Fruit fly (Drosophila melanogaster): ENCODE results near the gene CNPYb.

The CNPYb gene

dm6 chr3L:19046389-19047042, 49.5 kb downstream of the CNPYb start:
- TF ChIP-seq CG11762 (GFP tag; optimal IDR thresholded peaks at IDR 0.05; ENCODE audit: insufficient read depth) (peak; percentile 28), OdsH (GFP tag; optimal IDR thresholded peaks at IDR 0.05) (peak; percentile 51), fd85E (GFP tag; optimal IDR thresholded peaks at IDR 0.05) (no peak), ss (GFP tag; optimal IDR thresholded peaks at IDR 0.05) (peak; percentile 66 to 98), dsx (GFP tag; optimal IDR thresholded peaks at IDR 0.05; ENCODE audit: poor library complexity, severe bottlenecking) (peak; percentile 12), Eip75B (GFP tag; optimal IDR thresholded peaks at IDR 0.05) (peak; percentile 74), CG32006 (GFP tag; optimal IDR thresholded peaks at IDR 0.05) (peak; percentile 31), achi (GFP tag; optimal IDR thresholded peaks at IDR 0.05) (peak; percentile 66), fd59A (GFP tag; optimal IDR thresholded peaks at IDR 0.05) (peak; percentile 33), salr (GFP tag; optimal IDR thresholded peaks at IDR 0.05) (peak in 1 of 2 experiments; percentile 44), CG6854 (GFP tag; optimal IDR thresholded peaks at IDR 0.05) (peak; percentile 59), Smox (GFP tag; optimal IDR thresholded peaks at IDR 0.05) (peak; percentile 86), Sox102F (GFP tag; optimal IDR thresholded peaks at IDR 0.05) (peak; percentile 72), dac (GFP tag; optimal IDR thresholded peaks at IDR 0.05) (no peak), net (GFP tag; optimal IDR thresholded peaks at IDR 0.05) (peak; percentile 53), CG6792 (GFP tag; optimal IDR thresholded peaks at IDR 0.05) (peak; percentile 82), spab (GFP tag; optimal IDR thresholded peaks at IDR 0.05) (peak; percentile 63), CG11294 (GFP tag; IDR thresholded peaks at IDR 0.05) (no peak), Hr38 (GFP tag; optimal IDR thresholded peaks at IDR 0.05) (no peak), CG8319 (GFP tag; optimal IDR thresholded peaks at IDR 0.05) (no peak), esn (GFP tag; optimal IDR thresholded peaks at IDR 0.05) (peak; percentile 93), CG7368 (GFP tag; optimal IDR thresholded peaks at IDR 0.05) (peak; percentile 33), Blimp-1 (GFP tag; optimal IDR thresholded peaks at IDR 0.05) (peak; percentile 74), CG3032 (tag; optimal IDR thresholded peaks at IDR 0.05) (peak; percentile 58), svp (GFP tag) (peak; percentile 93), fkh (GFP tag; optimal IDR thresholded peaks at IDR 0.05) (no peak), Sox15 (GFP tag; optimal IDR thresholded peaks at IDR 0.05) (peak; percentile 59), CG4318 (GFP tag; optimal IDR thresholded peaks at IDR 0.05) (no peak), Sox14 (GFP tag; optimal IDR thresholded peaks at IDR 0.05) (peak; percentile 42), topi (GFP tag; optimal IDR thresholded peaks at IDR 0.05) (peak; percentile 88), CG6808 (GFP tag; optimal IDR thresholded peaks at IDR 0.05) (peak; percentile 66), CG16779 (tag; optimal IDR thresholded peaks at IDR 0.05) (peak; percentile 40), Hr4 (GFP tag; optimal IDR thresholded peaks at IDR 0.05) (no peak), cyc (GFP tag; optimal IDR thresholded peaks at IDR 0.05) (peak; percentile 83), Lpt (GFP tag; optimal IDR thresholded peaks at IDR 0.05) (no peak), CG8632 (GFP tag; optimal IDR thresholded peaks at IDR 0.05) (peak; percentile 75), CG34406 (GFP tag; optimal IDR thresholded peaks at IDR 0.05) (peak; percentile 75), eg (GFP tag; IDR thresholded peaks at IDR 0.05) (no peak), CG10631 (GFP tag; optimal IDR thresholded peaks at IDR 0.05) (peak; percentile 68), pdm3 (GFP tag; optimal IDR thresholded peaks at IDR 0.05) (peak; percentile 59), CG11902 (GFP tag; optimal IDR thresholded peaks at IDR 0.05) (peak; percentile 48), Gug (GFP tag; IDR thresholded peaks at IDR 0.05) (no peak), CG6276 (GFP tag; optimal IDR thresholded peaks at IDR 0.05) (no peak), acj6 (GFP tag; optimal IDR thresholded peaks at IDR 0.05) (peak; percentile 82), Hr39 (GFP tag; optimal IDR thresholded peaks at IDR 0.05) (peak; percentile 67), lz (GFP tag; optimal IDR thresholded peaks at IDR 0.05) (peak; percentile 86), CG3919 (GFP tag; optimal IDR thresholded peaks at IDR 0.05) (peak; percentile 71), vri (GFP tag; optimal IDR thresholded peaks at IDR 0.05) (peak; percentile 59), CG8119 (GFP tag; IDR thresholded peaks at IDR 0.05) (0 out of 3 replicates have a peak, but pooled peaks have one; percentile 18), Met (GFP tag; optimal IDR thresholded peaks at IDR 0.05) (peak; percentile 90), CG6163 (GFP tag; IDR thresholded peaks at IDR 0.05) (no peak)

Measured in whole organism, prepupa.